Worm (Caenorhabditis elegans) whole organism, L3 larva: ENCODE results near the gene nspb-5.

Source experiments
- nfya-1 ChIP-seq: sonication (generic microtip); optimal IDR thresholded peaks from 2 replicates; lab custom pipeline; 2017; ENCODE audit warnings: missing genetic modification characterization, mild to moderate bottlenecking, missing compliant biosample characterization, antibody characterized with exemption, moderate library complexity; ENCODE audit not compliant: insufficient read depth
- unc-39 ChIP-seq: sonication (generic microtip); optimal IDR thresholded peaks from 4 replicates; lab custom pipeline; 2017; ENCODE audit warnings: missing biosample characterization, missing genetic modification characterization

DNA sequence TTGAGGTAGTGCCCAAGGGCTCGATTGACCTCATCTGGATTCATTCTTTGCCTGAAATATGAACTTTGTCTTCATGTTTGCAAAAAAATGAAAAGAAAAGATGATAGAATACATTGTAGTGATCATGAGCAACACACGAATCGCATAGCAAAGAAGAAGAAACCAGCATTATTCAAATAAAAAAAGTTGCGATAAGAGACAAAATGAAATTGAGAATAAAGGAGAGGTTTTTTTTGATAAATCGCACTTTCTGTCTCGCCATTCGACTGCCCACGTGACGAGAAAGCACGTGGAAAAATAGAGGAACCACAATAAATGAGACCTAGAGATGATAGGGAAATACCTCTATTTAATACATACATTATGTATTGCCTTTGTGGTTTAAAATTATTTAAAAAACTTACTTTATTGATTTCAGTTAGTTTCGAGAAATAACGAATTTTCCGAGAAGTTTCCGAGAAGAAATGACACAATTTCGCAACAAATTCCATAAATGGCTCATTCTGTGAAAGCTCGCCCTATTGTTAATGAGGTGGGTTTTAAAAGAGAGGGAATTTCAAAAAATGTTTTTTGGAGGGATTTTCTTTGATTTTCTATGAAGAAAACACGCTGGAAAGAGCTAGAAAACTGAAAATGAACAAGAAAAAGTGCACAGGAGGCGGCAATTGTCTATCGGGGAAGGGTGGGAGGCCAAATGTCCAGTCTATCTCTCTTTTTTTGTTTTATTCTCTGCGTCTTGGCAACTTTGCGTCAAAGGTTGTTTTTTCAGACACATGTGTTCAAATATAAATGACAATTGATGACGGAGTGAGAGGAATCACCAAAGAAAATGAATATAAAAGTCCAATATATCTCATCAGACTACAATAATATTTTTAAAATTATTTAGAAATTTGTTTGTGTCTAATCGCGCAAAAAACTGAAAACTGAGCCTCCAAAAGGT, 43.2 kb upstream of the nspb-5 start, which contains the start of gene paqr-1:
- TF ChIP-seq nfya-1 (tag; lab: Kevin White, UChicago) (peak; percentile 37), unc-39 (no peak)
